Worm (Caenorhabditis elegans) whole organism, L2 larva: ENCODE measurements around the gene F22B7.3.

ENCODE experiments used
- C34F6.9 ChIP-seq: fragments of 150-350 bp; optimal IDR thresholded peaks from 2 replicates; lab custom pipeline; 2014; ENCODE audit warnings: missing biosample characterization, missing genetic modification characterization
- F13H6.1 ChIP-seq: sonication (generic microtip); optimal IDR thresholded peaks from 2 replicates; lab custom pipeline; 2016; ENCODE audit warnings: missing genetic modification characterization, missing compliant biosample characterization
- R02D3.7 ChIP-seq: fragments of 150-350 bp; optimal IDR thresholded peaks from 2 replicates; lab custom pipeline; 2014; ENCODE audit warnings: missing biosample characterization, missing genetic modification characterization
- Y55F3AM.14 ChIP-seq: fragments of 200-800 bp; sonication (Bioruptor generic); optimal IDR thresholded peaks from 2 replicates; lab custom pipeline; 2018; ENCODE audit warnings: mild to moderate bottlenecking, missing genetic modification characterization, missing compliant biosample characterization
- ZK546.5 ChIP-seq: sonication (generic microtip); optimal IDR thresholded peaks from 2 replicates; lab custom pipeline; 2017; ENCODE audit warnings: missing biosample characterization, missing genetic modification characterization
- alr-1 ChIP-seq: fragments of 150-350 bp; optimal IDR thresholded peaks from 2 replicates; lab custom pipeline; 2014; ENCODE audit warnings: missing biosample characterization, missing genetic modification characterization
- aly-2 ChIP-seq: fragments of 150-350 bp; optimal IDR thresholded peaks from 2 replicates; lab custom pipeline; 2014; ENCODE audit warnings: missing biosample characterization, missing genetic modification characterization
- ama-1 ChIP-seq: fragments of 150-350 bp; optimal IDR thresholded peaks from 2 replicates; lab custom pipeline; 2018; ENCODE audit warnings: inconsistent platforms
- blmp-1 ChIP-seq: sonication (generic microtip); optimal IDR thresholded peaks from 2 replicates; lab custom pipeline; 2017; ENCODE audit warnings: missing genetic modification characterization, mild to moderate bottlenecking, missing compliant biosample characterization, antibody characterized with exemption, moderate library complexity; ENCODE audit not compliant: insufficient read depth
- ceh-16 ChIP-seq: fragments of 150-350 bp; optimal IDR thresholded peaks from 2 replicates; lab custom pipeline; 2014; ENCODE audit warnings: missing biosample characterization, missing genetic modification characterization
- ceh-82 ChIP-seq: fragments of 150-350 bp; optimal IDR thresholded peaks from 2 replicates; lab custom pipeline; 2014; ENCODE audit warnings: missing biosample characterization, missing genetic modification characterization
- crh-2 ChIP-seq: sonication (generic microtip); optimal IDR thresholded peaks from 2 replicates; lab custom pipeline; 2017; ENCODE audit warnings: missing biosample characterization, missing genetic modification characterization
- dmd-4 ChIP-seq: sonication (generic microtip); optimal IDR thresholded peaks from 2 replicates; lab custom pipeline; 2017; ENCODE audit warnings: missing biosample characterization, missing genetic modification characterization
- egl-27 ChIP-seq: sonication (generic microtip); optimal IDR thresholded peaks from 3 replicates; lab custom pipeline; 2017; ENCODE audit warnings: missing biosample characterization, missing genetic modification reagents, missing genetic modification characterization
- elt-1 ChIP-seq: fragments of 150-350 bp; optimal IDR thresholded peaks from 2 replicates; lab custom pipeline; 2014; ENCODE audit warnings: missing biosample characterization, missing genetic modification characterization
- elt-3 ChIP-seq: sonication (generic microtip); optimal IDR thresholded peaks from 2 replicates; lab custom pipeline; 2017; ENCODE audit warnings: missing biosample characterization, missing genetic modification characterization
- fos-1 ChIP-seq: fragments of 150-350 bp; optimal IDR thresholded peaks from 2 replicates; lab custom pipeline; 2014; ENCODE audit warnings: missing biosample characterization, missing genetic modification characterization
- gmeb-1 ChIP-seq: fragments of 150-350 bp; optimal IDR thresholded peaks from 2 replicates; lab custom pipeline; 2014; ENCODE audit warnings: missing biosample characterization, missing genetic modification characterization
- lin-11 ChIP-seq: fragments of 150-350 bp; sonication (generic microtip); optimal IDR thresholded peaks from 2 replicates; lab custom pipeline; 2014; ENCODE audit warnings: missing biosample characterization, missing genetic modification characterization, inconsistent platforms, mixed read lengths
- lin-13 ChIP-seq: fragments of 150-350 bp; optimal IDR thresholded peaks from 2 replicates; lab custom pipeline; 2014; ENCODE audit warnings: missing biosample characterization, missing genetic modification reagents, missing genetic modification characterization
- lin-39 ChIP-seq: fragments of 150-350 bp; optimal IDR thresholded peaks from 2 replicates; lab custom pipeline; 2014; ENCODE audit warnings: missing biosample characterization, missing genetic modification reagents, missing genetic modification characterization
- lsy-2 ChIP-seq, 2 experiments: fragments of 150-350 bp in 1 of 2; sonication (generic microtip) in 1 of 2; optimal IDR thresholded peaks; 2 replicates each; lab custom pipeline; 2014 to 2017; ENCODE audit warnings: missing biosample characterization in 2 of 2, missing genetic modification characterization in 2 of 2
- mab-5 ChIP-seq: fragments of 150-350 bp; optimal IDR thresholded peaks from 2 replicates; lab custom pipeline; 2014; ENCODE audit warnings: missing biosample characterization, missing genetic modification characterization
- mbf-1 ChIP-seq: sonication (generic microtip); optimal IDR thresholded peaks from 2 replicates; lab custom pipeline; 2017; ENCODE audit warnings: missing biosample characterization, missing genetic modification characterization
- mdl-1 ChIP-seq, 2 experiments: fragments of 150-350 bp in 1 of 2; sonication (generic microtip) in 1 of 2; optimal IDR thresholded peaks; 2 replicates each; lab custom pipeline; 2017; ENCODE audit warnings: missing biosample characterization in 2 of 2, missing genetic modification characterization in 2 of 2
- nhr-10 ChIP-seq: sonication (generic microtip); optimal IDR thresholded peaks from 2 replicates; lab custom pipeline; 2017; ENCODE audit warnings: missing biosample characterization, missing genetic modification characterization
- nhr-11 ChIP-seq: fragments of 150-350 bp; optimal IDR thresholded peaks from 2 replicates; lab custom pipeline; 2014; ENCODE audit warnings: missing biosample characterization, missing genetic modification characterization
- nhr-12 ChIP-seq: fragments of 150-350 bp; optimal IDR thresholded peaks from 2 replicates; lab custom pipeline; 2014; ENCODE audit warnings: missing biosample characterization, missing genetic modification characterization
- nhr-129 ChIP-seq: fragments of 150-350 bp; optimal IDR thresholded peaks from 2 replicates; lab custom pipeline; 2014; ENCODE audit warnings: missing biosample characterization, missing genetic modification characterization
- nhr-21 ChIP-seq: fragments of 150-350 bp; optimal IDR thresholded peaks from 2 replicates; lab custom pipeline; 2014; ENCODE audit warnings: missing biosample characterization, missing genetic modification characterization
- nhr-23 ChIP-seq: fragments of 150-350 bp; optimal IDR thresholded peaks from 2 replicates; lab custom pipeline; 2014; ENCODE audit warnings: missing biosample characterization, missing genetic modification reagents, missing genetic modification characterization
- nhr-237 ChIP-seq: fragments of 150-350 bp; optimal IDR thresholded peaks from 2 replicates; lab custom pipeline; 2014; ENCODE audit warnings: missing biosample characterization, missing genetic modification characterization
- nhr-25 ChIP-seq: fragments of 150-350 bp; sonication (generic microtip); optimal IDR thresholded peaks from 3 replicates; lab custom pipeline; 2014; ENCODE audit warnings: missing biosample characterization, missing genetic modification characterization
- nhr-6 ChIP-seq: fragments of 150-350 bp; optimal IDR thresholded peaks from 2 replicates; lab custom pipeline; 2014; ENCODE audit warnings: missing biosample characterization, missing genetic modification characterization
- nhr-77 ChIP-seq: fragments of 150-350 bp; optimal IDR thresholded peaks from 2 replicates; lab custom pipeline; 2014; ENCODE audit warnings: missing biosample characterization, missing genetic modification characterization
- peb-1 ChIP-seq: fragments of 150-350 bp; optimal IDR thresholded peaks from 2 replicates; lab custom pipeline; 2014; ENCODE audit warnings: missing biosample characterization, missing genetic modification characterization
- sem-4 ChIP-seq: fragments of 150-350 bp; optimal IDR thresholded peaks from 2 replicates; lab custom pipeline; 2014; ENCODE audit warnings: missing biosample characterization, missing genetic modification reagents, missing genetic modification characterization
- skn-1 ChIP-seq: sonication (generic microtip); optimal IDR thresholded peaks from 2 replicates; lab custom pipeline; 2017; ENCODE audit warnings: missing biosample characterization, missing genetic modification characterization
- sma-3 ChIP-seq: sonication (generic microtip); optimal IDR thresholded peaks from 2 replicates; lab custom pipeline; 2016; ENCODE audit warnings: missing genetic modification reagents, missing genetic modification characterization, missing compliant biosample characterization
- sma-9 ChIP-seq, 2 experiments: fragments of 150-350 bp in 1 of 2; sonication (generic microtip) in 1 of 2; optimal IDR thresholded peaks; 2 replicates each; lab custom pipeline; 2014 to 2016; ENCODE audit warnings: missing genetic modification characterization in 2 of 2, mild to moderate bottlenecking in 1 of 2, missing biosample characterization in 1 of 2, missing compliant biosample characterization in 1 of 2, missing genetic modification reagents in 1 of 2, moderate library complexity in 1 of 2
- snpc-4 ChIP-seq: fragments of 150-350 bp; optimal IDR thresholded peaks from 2 replicates; lab custom pipeline; 2014; ENCODE audit warnings: missing biosample characterization, missing genetic modification characterization
- unc-39 ChIP-seq: fragments of 150-350 bp; optimal IDR thresholded peaks from 2 replicates; lab custom pipeline; 2014; ENCODE audit warnings: missing biosample characterization, missing genetic modification characterization
- unc-55 ChIP-seq: fragments of 150-350 bp; sonication (generic microtip); optimal IDR thresholded peaks from 3 replicates; lab custom pipeline; 2014; ENCODE audit warnings: missing biosample characterization, missing genetic modification reagents, missing genetic modification characterization
- unc-62 ChIP-seq: fragments of 150-350 bp; optimal IDR thresholded peaks from 2 replicates; lab custom pipeline; 2014; ENCODE audit warnings: missing biosample characterization, missing genetic modification reagents, missing genetic modification characterization
- zag-1 ChIP-seq: fragments of 150-350 bp; optimal IDR thresholded peaks from 2 replicates; lab custom pipeline; 2014; ENCODE audit warnings: missing biosample characterization, missing genetic modification characterization
- ztf-1 ChIP-seq: fragments of 200-800 bp; sonication (Bioruptor generic); conservative IDR thresholded peaks from 2 replicates; pipeline ENCODE4 v1.3.6; 2022; ENCODE audit warnings: missing genetic modification characterization, missing compliant biosample characterization
- ztf-11 ChIP-seq: sonication (generic microtip); optimal IDR thresholded peaks from 2 replicates; lab custom pipeline; 2017; ENCODE audit warnings: missing biosample characterization, missing genetic modification characterization
- ztf-4 ChIP-seq: fragments of 150-350 bp; optimal IDR thresholded peaks from 2 replicates; lab custom pipeline; 2014; ENCODE audit warnings: missing biosample characterization, missing genetic modification characterization

Gene F22B7.3

DNA sequence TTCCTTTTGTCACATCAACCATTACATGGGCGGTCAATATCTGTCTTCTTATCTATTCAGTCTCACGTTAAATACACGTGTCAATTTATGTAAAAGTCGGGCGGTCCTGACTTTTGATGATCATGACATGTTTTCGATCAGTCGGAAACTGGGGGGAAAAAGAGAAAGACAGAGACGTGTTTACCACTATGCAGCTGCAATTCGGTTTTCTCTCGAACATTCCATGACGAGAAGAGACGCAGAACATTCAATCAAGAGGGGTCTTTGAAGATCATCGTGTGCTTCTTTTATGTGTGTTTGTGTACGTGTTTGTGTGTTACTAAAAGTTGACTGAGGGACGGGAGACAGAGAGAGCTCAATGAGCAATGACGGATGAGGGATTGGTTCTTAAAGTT lies 9.7 kb downstream of the F22B7.3 start:
- peak; percentile 79 for TF ChIP-seq lin-13 (GFP tag; lab: Kevin White, UChicago)
- no peak for TF ChIP-seq elt-3 (tag; lab: Kevin White, UChicago)
- TF ChIP-seq nhr-6 (tag; lab: Kevin White, UChicago) = peak; percentile 93
- TF ChIP-seq crh-2 (tag; lab: Kevin White, UChicago) = peak; percentile 99
- peak; percentile 28 to 91 for TF ChIP-seq lsy-2 (tag; optimal IDR thresholded peaks at IDR 0.05; lab: Kevin White, UChicago)
- TF ChIP-seq zag-1 = peak; percentile 54
- TF ChIP-seq ceh-16 (tag; lab: Kevin White, UChicago) = no peak
- no peak for TF ChIP-seq aly-2 (tag; lab: Kevin White, UChicago)
- no peak for TF ChIP-seq mbf-1
- peak; percentile 97 for TF ChIP-seq nhr-21 (tag; lab: Kevin White, UChicago)
- no peak for TF ChIP-seq nhr-12 (tag; lab: Kevin White, UChicago)
- no peak for TF ChIP-seq lin-39
- TF ChIP-seq nhr-77 (tag; lab: Kevin White, UChicago) = no peak
- TF ChIP-seq Y55F3AM.14 (GFP tag; lab: Kevin White, UChicago) = peak; percentile 94
- no peak for TF ChIP-seq nhr-237
- TF ChIP-seq gmeb-1 = peak; percentile 82
- TF ChIP-seq ceh-82 = no peak
- peak; percentile 31 for TF ChIP-seq snpc-4 (tag; lab: Kevin White, UChicago)
- TF ChIP-seq egl-27 (tag; lab: Kevin White, UChicago) = peak; percentile 53
- TF ChIP-seq unc-55 (GFP tag; lab: Kevin White, UChicago) = peak; percentile 95
- TF ChIP-seq C34F6.9 (tag; lab: Kevin White, UChicago) = peak; percentile 96
- peak; percentile 97 for TF ChIP-seq nhr-129 (tag; lab: Kevin White, UChicago)
- peak; percentile 97 for TF ChIP-seq nhr-25 (tag; lab: Kevin White, UChicago)
- no peak for TF ChIP-seq peb-1
- no peak for TF ChIP-seq nhr-10 (tag; lab: Kevin White, UChicago)
- TF ChIP-seq blmp-1 (tag; lab: Kevin White, UChicago) = peak; percentile 45
- peak; percentile 53 for TF ChIP-seq lin-11 (tag; lab: Kevin White, UChicago)
- peak; percentile 53 for TF ChIP-seq mab-5 (tag; lab: Kevin White, UChicago)
- no peak for TF ChIP-seq elt-1 (tag; lab: Kevin White, UChicago)
- no peak for TF ChIP-seq nhr-23 (tag; lab: Kevin White, UChicago)
- TF ChIP-seq mdl-1 (tag; optimal IDR thresholded peaks at IDR 0.05; lab: Kevin White, UChicago) = peak in 1 of 2 experiments; percentile 84
- peak; percentile 97 for TF ChIP-seq sma-3 (GFP tag; lab: Kevin White, UChicago)
- no peak for TF ChIP-seq dmd-4
- peak; percentile 98 for TF ChIP-seq F13H6.1 (tag; lab: Kevin White, UChicago)
- TF ChIP-seq alr-1 (tag; lab: Kevin White, UChicago) = no peak
- TF ChIP-seq nhr-11 = no peak
- peak; percentile 93 for TF ChIP-seq ztf-4
- no peak for TF ChIP-seq unc-39
- TF ChIP-seq R02D3.7 (tag; lab: Kevin White, UChicago) = no peak
- no peak for TF ChIP-seq ztf-11 (tag; lab: Kevin White, UChicago)
- TF ChIP-seq ztf-1 (GFP tag; lab: Robert Waterston, UW) = no peak
- peak; percentile 92 for TF ChIP-seq sem-4 (tag; lab: Kevin White, UChicago)
- TF ChIP-seq ZK546.5 (tag; lab: Kevin White, UChicago) = no peak
- TF ChIP-seq sma-9 (GFP tag; optimal IDR thresholded peaks at IDR 0.05; lab: Kevin White, UChicago) = peak; percentile 95
- no peak for TF ChIP-seq sma-9 (tag; optimal IDR thresholded peaks at IDR 0.05; lab: Kevin White, UChicago)
- peak; percentile 67 for TF ChIP-seq ama-1 (lab: Kevin White, UChicago)
- TF ChIP-seq fos-1 (tag; lab: Kevin White, UChicago) = peak; percentile 83
- no peak for TF ChIP-seq skn-1 (tag; lab: Kevin White, UChicago)
- peak; percentile 59 for TF ChIP-seq unc-62 (GFP tag; lab: Kevin White, UChicago)
- TF ChIP-seq, all 48 proteins: peak for 26
